Fruit fly (Drosophila melanogaster) Kc167 (cell line): ENCODE data around the gene Sf3b3.

Source experiments
- Myc ChIP-seq: fragments of >200 bp; optimal IDR thresholded peaks from 2 replicates; lab custom pipeline; 2017; ENCODE audit warnings: missing external identifiers
- Sin3A ChIP-seq: fragments of >200 bp; optimal IDR thresholded peaks from 2 replicates; lab custom pipeline; 2018; ENCODE audit warnings: missing external identifiers
- h ChIP-seq: fragments of >200 bp; optimal IDR thresholded peaks from 3 replicates; lab custom pipeline; 2018; ENCODE audit warnings: missing external identifiers
- psq ChIP-seq: fragments of >200 bp; optimal IDR thresholded peaks from 2 replicates; lab custom pipeline; 2017; ENCODE audit warnings: missing external identifiers

dm6 chr3L:851061-851460 is 17.9 kb upstream of the Sf3b3 start, which contains the start of gene Dci:
- TF ChIP-seq psq (lab: Kevin White, UChicago), result no peak
- no peak for TF ChIP-seq Myc (lab: Kevin White, UChicago)
- no peak for TF ChIP-seq Sin3A (lab: Kevin White, UChicago)
- TF ChIP-seq h, result no peak
